Fruit fly (Drosophila melanogaster): Measurements from ENCODE around the gene PolE1.

The PolE1 gene

DNA sequence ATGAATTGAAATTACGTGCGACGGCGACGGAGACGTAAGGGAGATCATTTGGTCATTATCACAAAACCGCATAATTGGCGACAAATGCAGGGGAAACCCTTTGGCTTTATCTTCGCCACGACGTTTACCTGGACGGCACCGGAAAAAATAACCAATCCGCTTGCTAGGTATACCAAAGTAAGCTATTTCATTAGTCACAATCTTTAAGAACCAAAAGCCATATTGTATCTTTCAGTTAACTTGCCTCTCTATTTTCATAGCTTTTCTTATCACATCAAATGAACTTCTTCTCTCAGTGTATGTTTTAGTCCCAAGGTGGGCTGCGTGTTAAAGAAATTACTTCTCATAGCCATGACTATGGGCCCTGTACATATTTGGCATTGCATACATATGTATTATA, 32.3 kb upstream of the PolE1 start (continued):
- TF ChIP-seq caup (GFP tag; optimal IDR thresholded peaks at IDR 0.05; ENCODE audit: severe bottlenecking), result no peak
- TF ChIP-seq CG4617 (GFP tag; optimal IDR thresholded peaks at IDR 0.05; ENCODE audit: borderline replicate concordance), result no peak
- TF ChIP-seq shn (GFP tag; optimal IDR thresholded peaks at IDR 0.05), result no peak
- no peak for TF ChIP-seq CG3065 (GFP tag; optimal IDR thresholded peaks at IDR 0.05)
- no peak for TF ChIP-seq CG6791 (GFP tag; IDR thresholded peaks at IDR 0.05; ENCODE audit: partially characterized antibody)
- no peak for TF ChIP-seq aop (GFP tag; IDR thresholded peaks at IDR 0.05)
- TF ChIP-seq CG15696 (tag; optimal IDR thresholded peaks at IDR 0.05), result no peak
- TF ChIP-seq Pdp1 (GFP tag; optimal IDR thresholded peaks at IDR 0.05), result no peak
- TF ChIP-seq kay (GFP tag; optimal IDR thresholded peaks at IDR 0.05), result no peak
- no peak for TF ChIP-seq CG16779 (GFP tag; IDR thresholded peaks at IDR 0.05)
- TF ChIP-seq ind (GFP tag; optimal IDR thresholded peaks at IDR 0.05), result peak; percentile 26
- peak; percentile 23; the same call in 1 of the 3 replicates for TF ChIP-seq tgo (GFP tag; IDR thresholded peaks at IDR 0.05)
- peak in 1 of 2 experiments; percentile 72 for TF ChIP-seq eve (GFP tag; optimal IDR thresholded peaks at IDR 0.05)
- no peak for TF ChIP-seq gsb (GFP tag; IDR thresholded peaks at IDR 0.05)
- TF ChIP-seq CG18764 (GFP tag; optimal IDR thresholded peaks at IDR 0.05), result no peak
- peak; percentile 24 for TF ChIP-seq unpg (GFP tag; optimal IDR thresholded peaks at IDR 0.05)
- TF ChIP-seq CG9817 (tag; optimal IDR thresholded peaks at IDR 0.05), result no peak
- TF ChIP-seq CG7271 (tag; optimal IDR thresholded peaks at IDR 0.05), result no peak
- 0 out of 2 replicates have a peak, but pooled peaks have one; percentile 23 for TF ChIP-seq E2f2 (GFP tag; IDR thresholded peaks at IDR 0.05)
- TF ChIP-seq oc (tag; optimal IDR thresholded peaks at IDR 0.05), result no peak
- TF ChIP-seq Awh (GFP tag; IDR thresholded peaks at IDR 0.05), result 0 out of 2 replicates have a peak, but pooled peaks have one; percentile 19
- TF ChIP-seq CG7928 (GFP tag; optimal IDR thresholded peaks at IDR 0.05), result no peak
- TF ChIP-seq Tbp (GFP tag; optimal IDR thresholded peaks at IDR 0.05), result no peak
- no peak for TF ChIP-seq CG11696 (GFP tag; IDR thresholded peaks at IDR 0.05)
- TF ChIP-seq CG12942 (GFP tag; optimal IDR thresholded peaks at IDR 0.05), result no peak
- TF ChIP-seq CG17328 (GFP tag; IDR thresholded peaks at IDR 0.05), result peak; percentile 38; the same call in 1 of the 2 replicates
- TF ChIP-seq da (GFP tag; optimal IDR thresholded peaks at IDR 0.05), result no peak
- TF ChIP-seq CG12391 (tag; optimal IDR thresholded peaks at IDR 0.05), result peak; percentile 31
- TF ChIP-seq Bgb (GFP tag; IDR thresholded peaks at IDR 0.05; ENCODE audit: partially characterized antibody), result no peak
- no peak for TF ChIP-seq nom (GFP tag; optimal IDR thresholded peaks at IDR 0.05)
- TF ChIP-seq zfh1 (GFP tag; IDR thresholded peaks at IDR 0.05), result peak; percentile 41; the same call in 1 of the 3 replicates
- peak; percentile 21 for TF ChIP-seq CG16863 (GFP tag; optimal IDR thresholded peaks at IDR 0.05)
- TF ChIP-seq odd (GFP tag; optimal IDR thresholded peaks at IDR 0.05), result no peak
- TF ChIP-seq Gsc (GFP tag; IDR thresholded peaks at IDR 0.05), result no peak
- TF ChIP-seq CG9727 (GFP tag; optimal IDR thresholded peaks at IDR 0.05), result peak; percentile 5
- TF ChIP-seq CG1233 (GFP tag; optimal IDR thresholded peaks at IDR 0.05), result no peak
- TF ChIP-seq CoRest (tag; optimal IDR thresholded peaks at IDR 0.05), result peak; percentile 16
- no peak for TF ChIP-seq CG5245 (GFP tag; optimal IDR thresholded peaks at IDR 0.05)
- TF ChIP-seq CG13296 (GFP tag; optimal IDR thresholded peaks at IDR 0.05), result no peak
- TF ChIP-seq ATbp (GFP tag; optimal IDR thresholded peaks at IDR 0.05), result peak; percentile 10
- TF ChIP-seq stc (GFP tag; IDR thresholded peaks at IDR 0.05), result no peak
- TF ChIP-seq CG10979 (tag; optimal IDR thresholded peaks at IDR 0.05), result peak; percentile 9
- TF ChIP-seq CG8765 (GFP tag; IDR thresholded peaks at IDR 0.05), result no peak; the same call in 1 of the 2 replicates
- no peak for TF ChIP-seq NFAT (GFP tag; IDR thresholded peaks at IDR 0.05)
- no peak for TF ChIP-seq CG5180 (GFP tag; optimal IDR thresholded peaks at IDR 0.05)
- TF ChIP-seq CG7839 (tag; optimal IDR thresholded peaks at IDR 0.05), result peak; percentile 29
- TF ChIP-seq CG12744 (GFP tag; optimal IDR thresholded peaks at IDR 0.05), result no peak
- TF ChIP-seq CG1603 (tag; optimal IDR thresholded peaks at IDR 0.05), result peak; percentile 51
- TF ChIP-seq ato (GFP tag; IDR thresholded peaks at IDR 0.05; ENCODE audit: partially characterized antibody), result no peak
- peak; percentile 16; the same call in 1 of the 2 replicates for TF ChIP-seq slbo (GFP tag; IDR thresholded peaks at IDR 0.05)
